Fruit fly (Drosophila melanogaster) whole organism, pupa: ENCODE measurements around the gene CG11000.

Experiments
- gl ChIP-seq: fragments of 200-800 bp; sonication (Bioruptor generic); optimal IDR thresholded peaks from 2 replicates; lab custom pipeline; 2018; ENCODE audit warnings: missing biosample characterization, mild to moderate bottlenecking, missing genetic modification characterization
- rn ChIP-seq: fragments of 200-800 bp; sonication (Bioruptor generic); IDR thresholded peaks from 2 replicates; pipeline ENCODE4 v1.3.6; 2022; ENCODE audit warnings: missing biosample characterization, missing genetic modification characterization

dm6 chr3R:5821750-5822149 is 19.6 kb downstream of the CG11000 start, which contains the start of gene CG46303:
- TF ChIP-seq rn = no peak
- TF ChIP-seq gl (tag; lab: Kevin White, UChicago) = no peak
